Worm (Caenorhabditis elegans) whole organism, L1 larva: ENCODE results near the gene F11C7.2.
A peak's percentile ranks its signal among the peaks of the same experiment; 100 is the strongest.

Experiments
- aha-1 ChIP-seq: fragments of 150-350 bp; optimal IDR thresholded peaks from 2 replicates; lab custom pipeline; 2014; ENCODE audit warnings: missing biosample characterization, missing genetic modification characterization
- alr-1 ChIP-seq: fragments of 200-800 bp; sonication (Bioruptor generic); optimal IDR thresholded peaks from 2 replicates; lab custom pipeline; 2018; ENCODE audit warnings: borderline replicate concordance, mild to moderate bottlenecking, missing genetic modification characterization, missing compliant biosample characterization
- aly-2 ChIP-seq: fragments of 150-350 bp; optimal IDR thresholded peaks from 2 replicates; lab custom pipeline; 2014; ENCODE audit warnings: missing biosample characterization, missing genetic modification characterization
- ceh-90 ChIP-seq: sonication (generic microtip); optimal IDR thresholded peaks from 2 replicates; lab custom pipeline; 2016; ENCODE audit warnings: missing genetic modification characterization, missing compliant biosample characterization
- ces-1 ChIP-seq: fragments of 150-350 bp; optimal IDR thresholded peaks from 2 replicates; lab custom pipeline; 2014; ENCODE audit warnings: missing biosample characterization, missing genetic modification reagents, missing genetic modification characterization
- dpl-1 ChIP-seq, 3 experiments: fragments of 150-350 bp in 2 of 3; sonication (generic microtip) in 1 of 3; optimal IDR thresholded peaks; 2 replicates each; lab custom pipeline; 2014 to 2017; ENCODE audit warnings: missing biosample characterization in 3 of 3, missing genetic modification characterization in 3 of 3, missing genetic modification reagents in 3 of 3
- dsc-1 ChIP-seq: sonication (generic microtip); optimal IDR thresholded peaks from 2 replicates; lab custom pipeline; 2016; ENCODE audit warnings: mild to moderate bottlenecking, missing genetic modification characterization, missing compliant biosample characterization
- efl-1 ChIP-seq, 4 experiments: fragments of 150-350 bp; optimal IDR thresholded peaks in 3 of 4; peaks in 1 of 4; 1 replicate in 1 of 4; 2 replicates in 3 of 4; lab custom pipeline; 2014; ENCODE audit warnings: missing biosample characterization in 2 of 4, missing genetic modification characterization in 2 of 4, missing genetic modification reagents in 2 of 4
- fkh-10 ChIP-seq: sonication (generic microtip); optimal IDR thresholded peaks from 2 replicates; lab custom pipeline; 2017; ENCODE audit warnings: missing biosample characterization, missing genetic modification reagents, missing genetic modification characterization
- fkh-4 ChIP-seq: sonication (generic microtip); optimal IDR thresholded peaks from 2 replicates; lab custom pipeline; 2016; ENCODE audit warnings: missing compliant biosample characterization, missing genetic modification characterization, borderline replicate concordance
- fkh-8 ChIP-seq: sonication (generic microtip); optimal IDR thresholded peaks from 2 replicates; lab custom pipeline; 2016; ENCODE audit warnings: mild to moderate bottlenecking, missing genetic modification characterization, missing compliant biosample characterization
- grh-1 ChIP-seq: fragments of 200-800 bp; sonication (Bioruptor generic); IDR thresholded peaks from 2 replicates; pipeline ENCODE4 v1.3.6; 2022; ENCODE audit warnings: missing genetic modification reagents, missing genetic modification characterization, missing compliant biosample characterization
- hlh-17 ChIP-seq: fragments of 200-800 bp; sonication (Bioruptor generic); optimal IDR thresholded peaks from 2 replicates; lab custom pipeline; 2018; ENCODE audit warnings: missing genetic modification characterization, mild to moderate bottlenecking, missing compliant biosample characterization, moderate library complexity, borderline replicate concordance
- hlh-4 ChIP-seq: sonication (generic microtip); optimal IDR thresholded peaks from 2 replicates; lab custom pipeline; 2016; ENCODE audit warnings: mild to moderate bottlenecking, missing genetic modification characterization, missing compliant biosample characterization
- irx-1 ChIP-seq: sonication (generic microtip); optimal IDR thresholded peaks from 2 replicates; lab custom pipeline; 2016; ENCODE audit warnings: missing genetic modification characterization, missing compliant biosample characterization
- lin-13 ChIP-seq: fragments of 150-350 bp; optimal IDR thresholded peaks from 2 replicates; lab custom pipeline; 2014; ENCODE audit warnings: missing biosample characterization, missing genetic modification reagents, missing genetic modification characterization
- lin-14 ChIP-seq: fragments of 200-800 bp; sonication (Bioruptor generic); optimal IDR thresholded peaks from 2 replicates; lab custom pipeline; 2018; ENCODE audit warnings: mild to moderate bottlenecking, missing genetic modification characterization, moderate library complexity, missing compliant biosample characterization
- lin-15B ChIP-seq: fragments of 150-350 bp; sonication (generic microtip); optimal IDR thresholded peaks from 3 replicates; lab custom pipeline; 2014; ENCODE audit warnings: missing biosample characterization, missing genetic modification characterization
- lsy-2 ChIP-seq, 2 experiments: fragments of 150-350 bp; optimal IDR thresholded peaks; 2 replicates each; lab custom pipeline; 2014; ENCODE audit warnings: missing biosample characterization in 2 of 2, missing genetic modification characterization in 2 of 2
- nhr-11 ChIP-seq: fragments of 150-350 bp; optimal IDR thresholded peaks from 2 replicates; lab custom pipeline; 2014; ENCODE audit warnings: missing biosample characterization, missing genetic modification characterization
- nhr-47 ChIP-seq: sonication (generic microtip); optimal IDR thresholded peaks from 2 replicates; lab custom pipeline; 2016; ENCODE audit warnings: mild to moderate bottlenecking, missing genetic modification characterization, moderate library complexity, missing compliant biosample characterization
- nhr-71 ChIP-seq: sonication (generic microtip); optimal IDR thresholded peaks from 2 replicates; lab custom pipeline; 2016; ENCODE audit warnings: mild to moderate bottlenecking, missing genetic modification characterization, moderate library complexity, missing compliant biosample characterization
- nhr-85 ChIP-seq: sonication (generic microtip); peaks from one replicate; lab custom pipeline; 2016; ENCODE audit warnings: missing genetic modification characterization, inconsistent platforms, missing compliant biosample characterization
- pax-3 ChIP-seq: fragments of 200-800 bp; sonication (Bioruptor generic); optimal IDR thresholded peaks from 2 replicates; lab custom pipeline; 2018; ENCODE audit warnings: mild to moderate bottlenecking, missing genetic modification characterization, moderate library complexity, missing compliant biosample characterization
- skn-1 ChIP-seq: fragments of 150-350 bp; optimal IDR thresholded peaks from 2 replicates; lab custom pipeline; 2014; ENCODE audit warnings: missing biosample characterization, missing genetic modification characterization
- snu-23 ChIP-seq: sonication (generic microtip); optimal IDR thresholded peaks from 2 replicates; lab custom pipeline; 2016; ENCODE audit warnings: missing genetic modification characterization, missing compliant biosample characterization
- sox-4 ChIP-seq: sonication (generic microtip); optimal IDR thresholded peaks from 2 replicates; lab custom pipeline; 2016; ENCODE audit warnings: missing genetic modification characterization, missing compliant biosample characterization
- tbx-2 ChIP-seq: sonication (generic microtip); optimal IDR thresholded peaks from 2 replicates; lab custom pipeline; 2016; ENCODE audit warnings: missing genetic modification characterization, missing compliant biosample characterization
- unc-130 ChIP-seq: fragments of 150-350 bp; optimal IDR thresholded peaks from 2 replicates; lab custom pipeline; 2017; ENCODE audit warnings: missing biosample characterization, missing genetic modification characterization, inconsistent platforms
- xbp-1 ChIP-seq: sonication (generic microtip); optimal IDR thresholded peaks from 2 replicates; lab custom pipeline; 2016; ENCODE audit warnings: missing genetic modification characterization, missing compliant biosample characterization
- zag-1 ChIP-seq: fragments of 150-350 bp; optimal IDR thresholded peaks from 2 replicates; lab custom pipeline; 2014; ENCODE audit warnings: missing biosample characterization, missing genetic modification characterization
- zip-4 ChIP-seq: fragments of 200-800 bp; sonication (Bioruptor generic); optimal IDR thresholded peaks from 2 replicates; lab custom pipeline; 2018; ENCODE audit warnings: mild to moderate bottlenecking, missing genetic modification characterization, moderate library complexity, missing compliant biosample characterization
- ztf-4 ChIP-seq: fragments of 150-350 bp; optimal IDR thresholded peaks from 2 replicates; lab custom pipeline; 2014; ENCODE audit warnings: missing biosample characterization, missing genetic modification characterization

Gene F11C7.2

ce11 chrX:17396456-17396855 is at the start of gene F11C7.2, which contains the start of gene vap-1:
Gene F11C7.2, plus strand, starts transcription at chrX:17396814.
Gene vap-1, minus strand, starts transcription at chrX:17396556.
- TF ChIP-seq skn-1 (tag; lab: Kevin White, UChicago) (no peak), irx-1 (tag; lab: Kevin White, UChicago) (no peak), fkh-4 (no peak), snu-23 (peak; percentile 24), xbp-1 (no peak), efl-1 (optimal IDR thresholded peaks at IDR 0.05; lab: Kevin White, UChicago) (no peak), efl-1 (GFP tag; optimal IDR thresholded peaks at IDR 0.05 in 1 of 2; lab: Kevin White, UChicago) (peak in 1 of 2 experiments; percentile 24), dsc-1 (tag; lab: Kevin White, UChicago) (no peak), ztf-4 (tag; lab: Kevin White, UChicago) (no peak), ces-1 (GFP tag; lab: Kevin White, UChicago) (no peak), aly-2 (tag; lab: Kevin White, UChicago) (no peak), nhr-85 (tag; lab: Kevin White, UChicago) (no peak), hlh-17 (GFP tag; lab: Kevin White, UChicago) (no peak)

- TF ChIP-seq zag-1 (tag; lab: Kevin White, UChicago) (no peak), unc-130 (tag; lab: Kevin White, UChicago) (no peak), alr-1 (tag; lab: Kevin White, UChicago) (no peak), nhr-11 (no peak), efl-1 (optimal IDR thresholded peaks at IDR 0.05; lab: Kevin White, UChicago) (no peak), efl-1 (GFP tag; optimal IDR thresholded peaks at IDR 0.05 in 1 of 2; lab: Kevin White, UChicago) (no peak), fkh-8 (tag; lab: Kevin White, UChicago) (no peak)
Observed at ce11 chrX:17349411-17349810, 47.2 kb upstream of the F11C7.2 start.

- TF ChIP-seq lin-13, result no peak
- TF ChIP-seq fkh-10 (GFP tag; lab: Kevin White, UChicago), result peak; percentile 94
- TF ChIP-seq ceh-90 (tag; lab: Kevin White, UChicago), result no peak
- peak; percentile 13 for TF ChIP-seq ces-1 (GFP tag; lab: Kevin White, UChicago)
- peak; percentile 50 for TF ChIP-seq lin-14 (GFP tag; lab: Kevin White, UChicago)
Observed at ce11 chrX:17352098-17352497, 44.5 kb upstream of the F11C7.2 start.

- TF ChIP-seq grh-1 (GFP tag; lab: Robert Waterston, UW), result no peak
- peak; percentile 13 for TF ChIP-seq lin-14 (GFP tag; lab: Kevin White, UChicago)
- peak; percentile 86 for TF ChIP-seq dsc-1 (tag; lab: Kevin White, UChicago)
Observed at ce11 chrX:17355462-17355861, 41.2 kb upstream of the F11C7.2 start.

- TF ChIP-seq nhr-71 (tag; lab: Kevin White, UChicago) (peak; percentile 45), hlh-4 (no peak), nhr-47 (tag; lab: Kevin White, UChicago) (peak; percentile 26), aha-1 (tag; lab: Kevin White, UChicago) (no peak), lin-14 (GFP tag; lab: Kevin White, UChicago) (no peak), tbx-2 (tag; lab: Kevin White, UChicago) (no peak), zip-4 (GFP tag; lab: Kevin White, UChicago) (no peak), pax-3 (tag; lab: Kevin White, UChicago) (peak; percentile 54), dsc-1 (tag; lab: Kevin White, UChicago) (peak; percentile 65), sox-4 (tag; lab: Kevin White, UChicago) (peak; percentile 49), efl-1 (optimal IDR thresholded peaks at IDR 0.05; lab: Kevin White, UChicago) (no peak), efl-1 (GFP tag; optimal IDR thresholded peaks at IDR 0.05 in 1 of 2; lab: Kevin White, UChicago) (peak in 1 of 2 experiments; percentile 68), dpl-1 (GFP tag; optimal IDR thresholded peaks at IDR 0.05; lab: Kevin White, UChicago) (no peak), lsy-2 (tag; optimal IDR thresholded peaks at IDR 0.05; lab: Kevin White, UChicago) (no peak), snu-23 (no peak), fkh-8 (tag; lab: Kevin White, UChicago) (peak; percentile 64), lin-15B (tag; lab: Kevin White, UChicago) (no peak)
Observed at ce11 chrX:17356748-17357147, 39.9 kb upstream of the F11C7.2 start.
